Fruit fly (Drosophila melanogaster): Measurements from ENCODE around the gene Cyp4ac2.

DNA sequence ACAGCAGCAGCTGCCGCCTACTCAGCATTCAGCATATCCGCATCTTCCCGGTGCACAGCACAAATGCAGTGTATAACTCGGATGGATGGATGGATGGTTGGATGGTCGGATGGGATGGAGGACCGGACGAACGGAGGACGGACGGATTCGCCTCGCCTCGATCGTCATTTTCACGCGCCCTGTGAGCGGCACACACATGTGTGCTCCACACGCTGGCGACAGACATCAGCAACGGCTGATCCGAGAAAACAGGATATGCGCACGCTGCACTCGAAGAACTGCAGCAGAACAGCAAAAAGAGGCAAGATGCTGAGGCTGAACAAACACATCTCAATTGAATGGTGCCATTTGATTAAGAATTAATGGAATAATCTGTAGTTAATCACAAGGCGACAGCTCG lies 34.0 kb upstream of the Cyp4ac2 start:
- TF ChIP-seq cnc (optimal IDR thresholded peaks at IDR 0.05) (no peak), CG1620 (GFP tag; optimal IDR thresholded peaks at IDR 0.05) (no peak), pad (GFP tag; optimal IDR thresholded peaks at IDR 0.05) (no peak), cic (GFP tag; optimal IDR thresholded peaks at IDR 0.05) (no peak)

Data from whole organism, adult.